Worm (Caenorhabditis elegans) whole organism, dauer: ENCODE data around the gene gid-8.

Source experiments
- unc-62 ChIP-seq: sonication (generic microtip); optimal IDR thresholded peaks from 2 replicates; lab custom pipeline; 2017; ENCODE audit warnings: missing biosample characterization, missing genetic modification reagents, missing genetic modification characterization

gid-8 gene

DNA sequence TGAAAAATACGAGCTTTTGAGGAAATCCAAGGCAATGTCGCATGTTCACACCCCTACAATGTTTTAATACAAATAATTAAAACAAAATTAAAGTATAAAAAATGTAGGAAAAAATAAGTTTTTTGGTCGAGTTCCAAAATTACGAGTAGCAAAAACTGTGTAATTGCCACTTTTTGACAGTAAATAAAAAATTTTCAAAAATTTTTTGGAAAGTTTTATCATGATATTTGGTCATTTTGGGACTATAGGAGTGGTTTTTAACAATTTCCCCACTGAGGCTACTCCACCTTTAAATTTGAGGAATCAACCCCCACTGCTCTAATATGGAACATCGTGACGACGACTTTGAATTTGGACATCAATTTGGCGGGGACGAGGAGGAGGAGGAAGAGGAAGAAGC, at the start of gene gid-8:
gid-8 (plus strand) TSS at position 301 of the 400 bp plus-strand sequence.
- TF ChIP-seq unc-62 (GFP tag; lab: Kevin White, UChicago), result no peak

DNA sequence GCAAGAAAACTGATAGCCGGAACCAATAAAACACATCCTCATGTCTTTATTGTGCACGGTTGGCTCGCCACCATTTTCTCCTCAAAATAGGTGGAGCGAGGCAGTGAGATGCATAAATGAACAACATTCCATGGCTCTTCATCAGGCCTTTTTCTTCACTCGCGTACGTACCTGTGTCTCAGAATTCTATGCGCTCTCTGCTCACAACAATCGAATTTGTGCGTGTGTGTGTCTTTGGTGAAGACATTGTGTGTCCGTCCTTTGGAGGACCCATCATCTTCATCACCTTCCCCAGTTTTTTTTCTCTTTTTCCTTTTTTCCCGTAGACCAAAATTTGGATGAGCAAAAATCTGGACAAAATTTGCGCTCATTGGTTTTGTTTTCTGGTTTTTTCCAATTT, 45.3 kb upstream of the gid-8 start:
- no peak for TF ChIP-seq unc-62 (GFP tag; lab: Kevin White, UChicago)

DNA sequence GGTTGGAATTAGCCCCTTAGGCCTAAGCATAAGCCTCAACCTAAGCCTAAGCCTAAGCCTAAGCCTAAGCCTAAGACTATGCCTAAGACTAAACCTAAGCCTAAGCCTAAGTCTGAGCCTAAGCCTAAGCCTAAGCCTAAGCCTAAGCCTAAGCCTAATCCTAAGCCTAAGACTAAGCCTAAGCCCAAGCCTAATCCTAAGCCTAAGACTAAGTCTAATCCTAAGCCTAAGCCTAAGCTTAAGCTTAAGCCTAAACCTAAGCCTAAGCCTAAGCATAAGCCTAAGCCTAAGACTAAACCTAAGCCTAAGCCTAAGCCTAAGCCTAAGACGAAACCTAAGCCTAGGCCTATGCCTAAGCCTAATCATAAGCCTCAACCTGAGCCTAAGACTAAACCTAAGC, 44.2 kb upstream of the gid-8 start:
- no peak for TF ChIP-seq unc-62 (GFP tag; lab: Kevin White, UChicago)

DNA sequence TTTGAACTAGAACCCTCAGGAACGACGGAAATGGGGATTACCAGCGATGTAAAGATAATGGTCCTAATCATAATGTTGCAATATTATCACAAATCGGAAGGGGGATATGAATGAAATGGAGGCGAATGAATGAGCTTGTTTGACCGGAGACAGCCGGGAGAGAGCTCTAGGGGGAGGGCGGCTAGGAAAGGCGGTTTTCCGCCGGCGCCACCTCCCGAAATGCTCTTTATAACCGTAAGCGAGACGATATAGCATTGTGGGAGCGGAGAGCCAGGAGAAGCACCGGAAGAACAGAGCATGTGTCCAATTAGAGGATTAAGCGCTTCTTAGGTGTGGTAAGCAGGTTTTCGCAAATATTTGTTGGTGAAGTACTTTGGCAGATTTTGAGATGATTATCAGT, 41.9 kb upstream of the gid-8 start, which contains the start of gene R12A1.3:
R12A1.3 (minus strand) TSS at position 200 of the 400 bp plus-strand sequence.
- TF ChIP-seq unc-62 (GFP tag; lab: Kevin White, UChicago), result no peak

DNA sequence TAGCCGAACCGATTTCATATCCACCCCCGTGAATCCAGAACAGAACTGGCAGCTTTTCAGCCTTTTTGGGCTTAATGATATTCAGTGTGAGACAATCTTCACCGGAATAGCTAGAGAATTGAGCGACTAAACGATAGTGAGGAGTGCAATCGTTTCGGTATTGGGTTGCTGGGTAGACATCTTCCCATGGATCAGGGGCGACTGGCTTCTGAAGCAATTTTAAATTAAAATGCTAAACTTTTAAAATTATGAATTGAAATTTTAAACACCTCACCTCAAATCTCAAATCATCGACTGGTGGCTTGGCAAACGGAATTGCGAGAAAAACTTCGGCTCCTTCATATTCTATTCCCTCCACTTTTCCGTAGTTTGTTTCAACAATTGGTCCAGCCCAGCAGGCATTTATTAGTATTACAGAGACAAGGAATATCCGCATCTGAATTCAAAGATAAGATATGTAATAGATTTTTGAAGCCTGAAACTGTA, 35.8 kb upstream of the gid-8 start, which contains the start of gene ges-1:
ges-1 (minus strand) TSS at position 436 of the 486 bp plus-strand sequence.
- TF ChIP-seq unc-62 (GFP tag; lab: Kevin White, UChicago), result no peak

DNA sequence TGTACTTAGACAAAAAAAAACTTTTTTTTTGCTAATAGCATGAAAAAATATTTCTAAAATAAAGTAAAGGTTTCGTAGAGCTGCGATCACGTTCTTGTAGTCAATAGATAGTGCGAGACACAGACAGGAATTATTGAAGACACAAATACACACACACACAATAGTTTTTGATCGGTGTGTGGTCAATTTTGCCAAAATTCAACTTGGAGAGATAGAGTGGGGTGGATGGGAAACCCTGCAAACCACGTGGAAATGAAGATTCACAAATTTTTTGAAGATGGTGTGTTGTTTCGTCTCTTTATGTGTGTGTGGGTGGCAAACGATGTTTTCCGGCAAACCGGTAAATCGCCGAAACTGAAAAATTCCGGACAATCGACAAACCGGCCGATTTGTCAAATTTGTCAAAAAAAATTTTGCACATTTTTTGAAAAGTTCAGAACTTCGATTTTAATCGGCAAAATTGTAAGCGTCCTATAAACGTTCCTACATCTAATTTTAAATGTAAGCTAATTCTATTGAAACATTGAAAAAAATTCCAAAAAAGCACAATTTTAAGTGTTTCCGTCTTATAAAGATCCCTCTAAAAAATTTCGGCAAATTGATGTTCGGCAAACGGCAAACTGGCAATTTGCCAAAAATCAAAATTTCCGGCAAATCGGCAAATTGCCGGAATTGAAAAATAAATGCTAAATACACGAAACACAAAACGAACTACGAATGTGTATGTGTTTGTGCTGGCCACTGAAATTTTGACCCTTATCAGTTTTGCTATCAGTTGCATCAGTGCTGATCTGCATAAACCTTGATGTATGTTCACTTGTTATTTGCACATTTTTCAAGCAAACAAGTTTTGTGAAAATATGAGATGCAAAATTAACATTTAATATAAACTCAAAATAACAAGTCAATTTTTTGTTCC, 34.8 kb upstream of the gid-8 start:
- TF ChIP-seq unc-62 (GFP tag; lab: Kevin White, UChicago), result no peak

DNA sequence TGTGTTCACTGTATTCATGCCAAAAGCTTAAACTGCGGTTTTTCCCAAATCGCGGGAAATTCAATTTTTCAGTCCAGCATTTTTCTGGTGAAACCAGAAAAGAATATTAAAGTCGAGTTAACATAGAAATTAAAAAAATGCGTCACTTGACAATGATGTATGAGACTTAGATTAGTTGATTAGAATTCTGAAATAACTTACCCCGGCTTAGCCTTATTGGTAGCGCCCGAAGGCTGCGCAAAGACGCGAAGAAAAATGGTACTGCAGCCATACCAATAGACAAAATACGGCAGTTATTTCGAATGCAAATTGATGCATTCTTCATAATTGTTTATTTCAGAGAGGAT, 34.2 kb upstream of the gid-8 start:
- TF ChIP-seq unc-62 (GFP tag; lab: Kevin White, UChicago), result no peak

DNA sequence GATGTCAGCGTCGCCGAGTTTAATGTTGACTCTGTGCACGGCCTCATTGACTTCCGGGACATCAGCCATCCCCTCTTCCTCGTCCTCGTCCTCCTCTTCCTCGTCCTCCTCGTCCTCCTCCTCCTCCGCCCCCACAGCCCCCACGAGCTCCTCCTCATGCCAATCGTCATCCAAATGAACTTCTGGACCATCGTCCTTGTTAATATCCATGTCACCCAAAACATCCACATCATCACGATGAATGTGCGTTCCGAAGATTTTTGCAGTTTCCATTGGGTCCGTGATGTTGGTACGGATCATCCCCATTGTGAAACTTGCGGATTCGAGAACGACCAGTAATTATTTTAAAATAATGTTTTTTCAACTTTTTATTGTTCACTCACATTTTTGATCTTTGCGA, 33.1 kb upstream of the gid-8 start:
- TF ChIP-seq unc-62 (GFP tag; lab: Kevin White, UChicago), result no peak

DNA sequence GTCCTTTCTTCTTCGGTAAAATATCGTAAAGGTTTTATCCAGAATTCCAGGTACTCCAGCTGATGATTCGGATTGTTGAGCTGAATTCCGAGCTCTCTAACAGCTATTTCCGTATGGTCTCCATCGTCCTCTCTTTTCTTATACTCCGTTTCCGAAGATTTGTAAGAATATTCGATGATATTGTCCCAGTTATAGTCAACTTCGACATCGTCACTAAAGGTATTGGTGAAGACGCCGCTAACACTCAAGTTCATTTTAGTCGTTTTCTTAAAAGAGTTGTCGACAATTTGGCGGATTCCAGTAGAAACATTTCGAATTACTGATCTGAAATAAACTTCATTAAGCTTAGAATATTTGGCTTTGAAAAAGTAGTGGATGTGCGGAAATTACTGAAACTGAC, 32.4 kb upstream of the gid-8 start:
- no peak for TF ChIP-seq unc-62 (GFP tag; lab: Kevin White, UChicago)

DNA sequence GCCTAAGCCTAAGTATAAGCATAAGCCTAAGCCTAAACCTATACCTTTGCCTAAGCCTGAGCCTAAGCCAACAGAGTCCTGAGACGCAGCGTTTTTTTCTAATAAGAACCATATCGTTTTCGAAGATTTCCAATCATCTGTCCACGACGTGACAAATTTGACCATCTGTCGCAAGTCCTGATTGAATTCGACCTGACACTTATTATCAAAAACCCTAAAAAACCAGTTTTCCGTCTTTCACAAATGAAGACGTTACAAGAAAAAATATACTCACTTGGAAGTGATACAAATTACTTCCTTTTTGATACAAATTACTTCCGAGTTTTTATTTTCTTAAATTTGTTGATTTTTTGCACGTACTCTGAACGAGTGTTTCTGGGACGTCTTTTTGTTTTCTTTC, 29.3 kb upstream of the gid-8 start:
- TF ChIP-seq unc-62 (GFP tag; lab: Kevin White, UChicago), result no peak

DNA sequence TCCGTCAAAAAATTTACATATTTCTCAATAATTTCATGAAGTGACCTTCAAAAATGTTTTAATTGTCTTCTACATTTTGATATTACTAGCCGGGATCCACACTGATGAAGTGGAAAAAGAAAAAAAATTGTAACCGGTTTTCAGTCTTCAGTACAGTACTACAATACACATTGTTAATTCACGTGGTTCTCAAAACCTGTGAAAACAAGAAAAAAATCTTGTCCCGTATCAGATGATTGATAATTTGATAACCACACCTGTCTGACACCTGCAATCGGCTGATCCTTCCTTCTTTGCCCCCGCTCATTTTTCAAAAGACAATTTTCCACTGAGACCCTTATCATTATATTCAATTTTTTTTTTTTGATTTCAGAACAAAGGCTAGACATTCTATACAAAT, 28.7 kb upstream of the gid-8 start, which contains the start of gene R09B5.11:
R09B5.11 (plus strand) TSS at position 374 of the 400 bp plus-strand sequence.
- no peak for TF ChIP-seq unc-62 (GFP tag; lab: Kevin White, UChicago)

DNA sequence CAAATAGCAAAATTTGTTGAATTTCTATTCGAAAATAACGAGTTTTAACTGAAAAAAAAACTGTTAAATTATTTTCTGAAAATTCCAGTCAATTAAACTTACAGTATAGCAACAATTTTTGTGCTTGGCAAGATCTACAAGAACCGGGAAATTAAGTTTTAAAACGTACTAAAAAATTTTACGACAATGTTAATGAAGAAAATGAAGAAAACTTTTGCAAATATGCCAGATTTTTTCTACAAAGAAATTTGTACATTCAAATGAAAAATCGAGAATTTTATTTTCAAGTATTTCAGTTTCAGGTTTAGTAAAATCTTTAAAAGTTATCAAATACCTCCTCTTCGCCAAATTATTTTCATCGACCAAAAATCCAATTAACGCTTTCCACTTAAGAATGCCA, 25.5 kb upstream of the gid-8 start, which contains the start of gene cnc-11:
cnc-11 (plus strand) TSS at position 301 of the 400 bp plus-strand sequence.
- TF ChIP-seq unc-62 (GFP tag; lab: Kevin White, UChicago), result no peak

DNA sequence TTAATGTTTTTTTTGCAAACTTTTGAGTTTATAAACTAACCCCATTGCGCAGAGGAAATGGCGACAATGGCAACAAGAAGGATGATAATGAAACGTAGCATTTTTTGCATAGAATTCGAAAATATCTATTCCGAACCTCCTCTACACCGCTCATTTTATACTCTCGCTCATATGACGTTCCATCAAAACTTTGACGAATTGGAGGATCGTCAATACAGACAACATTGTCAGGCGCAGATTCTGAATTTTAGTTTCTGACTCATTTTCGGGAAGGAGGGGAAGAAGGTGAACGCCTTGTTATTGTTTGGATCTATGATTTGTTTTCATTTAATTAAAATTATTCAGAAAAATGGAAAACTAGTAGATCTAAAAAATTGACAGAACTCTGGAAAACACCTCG, 23.4 kb upstream of the gid-8 start, which contains the start of gene cnc-1:
cnc-1 (minus strand) TSS at position 101 of the 400 bp plus-strand sequence.
- TF ChIP-seq unc-62 (GFP tag; lab: Kevin White, UChicago), result no peak

DNA sequence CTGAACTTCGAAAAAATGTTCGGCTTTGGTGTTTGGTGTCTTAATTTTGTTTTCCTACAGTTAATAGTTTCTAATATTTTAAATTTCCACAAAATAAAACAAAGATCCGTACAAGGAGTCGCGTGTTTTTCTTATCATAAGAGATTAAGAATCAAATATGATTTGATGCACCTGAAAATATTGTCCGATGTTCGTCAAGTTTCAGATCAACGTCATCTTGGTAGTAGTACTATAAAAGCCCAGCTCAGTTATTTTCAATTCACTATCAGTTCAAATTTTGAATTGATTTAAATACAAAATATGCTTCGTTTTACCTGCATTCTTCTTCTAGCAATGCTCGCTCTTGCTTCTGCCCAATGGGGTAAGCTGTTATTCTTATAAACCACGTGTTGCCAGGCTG, 22.5 kb upstream of the gid-8 start, which contains the start of gene cnc-5:
cnc-5 (plus strand) TSS at position 301 of the 400 bp plus-strand sequence.
- TF ChIP-seq unc-62 (GFP tag; lab: Kevin White, UChicago), result no peak

DNA sequence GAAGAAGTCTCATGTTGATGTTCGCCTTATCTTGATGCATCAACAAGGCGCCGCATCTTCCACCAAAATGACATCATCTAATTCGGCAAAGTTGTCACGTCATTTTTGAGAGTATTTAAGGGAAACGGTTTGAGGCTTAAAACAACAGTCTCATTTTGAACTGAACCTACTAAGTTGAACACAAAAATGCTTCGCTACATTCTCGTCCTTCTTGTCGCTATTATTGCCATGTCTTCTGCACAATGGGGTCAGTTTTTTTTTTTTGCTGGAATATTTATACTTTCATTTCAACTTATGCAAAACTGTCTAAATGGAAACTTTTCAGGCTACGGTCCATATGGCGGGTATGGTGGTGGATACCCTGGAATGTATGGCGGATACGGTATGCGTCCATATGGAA, 20.5 kb upstream of the gid-8 start, which contains the start of gene cnc-4:
cnc-4 (plus strand) TSS at position 117 of the 400 bp plus-strand sequence.
- no peak for TF ChIP-seq unc-62 (GFP tag; lab: Kevin White, UChicago)

DNA sequence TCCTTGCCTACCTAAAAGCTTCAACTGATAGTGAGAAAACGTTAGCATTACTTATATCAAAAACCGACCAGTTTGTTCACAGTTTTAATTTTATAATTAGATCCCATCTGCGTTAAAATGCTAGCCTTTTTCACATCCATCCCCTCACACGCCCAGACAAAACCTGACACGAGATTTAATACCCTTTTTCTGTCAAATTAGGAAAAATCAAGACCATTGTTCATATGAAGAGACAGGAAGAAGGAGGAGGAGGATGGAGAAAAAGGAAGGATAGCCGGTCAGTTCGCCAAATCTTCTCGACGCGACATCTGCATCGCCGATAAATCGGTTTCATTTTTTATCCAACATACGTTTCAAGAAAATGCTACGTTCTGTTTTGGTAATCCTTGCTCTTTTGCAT, 19.8 kb upstream of the gid-8 start, which contains the start of gene cnc-3:
cnc-3 (plus strand) TSS at position 281 of the 400 bp plus-strand sequence.
- TF ChIP-seq unc-62 (GFP tag; lab: Kevin White, UChicago), result no peak
